Worm (Caenorhabditis elegans) whole organism, young adult: ENCODE data around the gene npr-33.

ENCODE experiments used
- B0035.1 ChIP-seq: sonication (generic microtip); optimal IDR thresholded peaks from 2 replicates; lab custom pipeline; 2016; ENCODE audit warnings: missing genetic modification characterization, mild to moderate bottlenecking, missing compliant biosample characterization, missing genotype, missing genetic modification reagents
- B0261.1 ChIP-seq: sonication (generic microtip); optimal IDR thresholded peaks from 2 replicates; lab custom pipeline; 2016; ENCODE audit warnings: mild to moderate bottlenecking, missing genetic modification characterization, moderate library complexity, missing compliant biosample characterization
- F10E7.11 ChIP-seq: sonication (generic microtip); optimal IDR thresholded peaks from 2 replicates; lab custom pipeline; 2017; ENCODE audit warnings: mild to moderate bottlenecking, missing genetic modification characterization, moderate library complexity, missing compliant biosample characterization
- F33H1.4 ChIP-seq: fragments of 200-800 bp; sonication (Bioruptor generic); IDR thresholded peaks from 2 replicates; pipeline ENCODE4 v1.3.6; 2022; ENCODE audit warnings: missing genetic modification reagents, missing genetic modification characterization, missing compliant biosample characterization
- F52B5.7 ChIP-seq: sonication (generic microtip); optimal IDR thresholded peaks from 2 replicates; lab custom pipeline; 2016; ENCODE audit warnings: mild to moderate bottlenecking, missing genetic modification characterization, missing compliant biosample characterization
- F57A8.1 ChIP-seq: fragments of 200-800 bp; sonication (Bioruptor generic); optimal IDR thresholded peaks from 2 replicates; lab custom pipeline; 2018; ENCODE audit warnings: mild to moderate bottlenecking, missing genetic modification characterization, moderate library complexity, missing compliant biosample characterization
- T26A5.8 ChIP-seq: sonication (generic microtip); optimal IDR thresholded peaks from 2 replicates; lab custom pipeline; 2016; ENCODE audit warnings: missing genetic modification characterization, missing compliant biosample characterization
- Y53G8AR.9 ChIP-seq: fragments of 200-800 bp; sonication (Bioruptor generic); conservative IDR thresholded peaks from 2 replicates; pipeline ENCODE4 v1.3.6; 2022; ENCODE audit warnings: missing genetic modification reagents, missing genetic modification characterization, missing compliant biosample characterization
- ZK185.1 ChIP-seq: sonication (generic microtip); optimal IDR thresholded peaks from 2 replicates; lab custom pipeline; 2016; ENCODE audit warnings: mild to moderate bottlenecking, missing genetic modification characterization, missing compliant biosample characterization; ENCODE audit not compliant: poor library complexity, severe bottlenecking
- athp-1 ChIP-seq: sonication (generic microtip); optimal IDR thresholded peaks from 2 replicates; lab custom pipeline; 2017; ENCODE audit warnings: mild to moderate bottlenecking, missing genetic modification characterization, missing compliant biosample characterization
- bed-2 ChIP-seq: fragments of 200-800 bp; sonication (Bioruptor generic); IDR thresholded peaks from 2 replicates; pipeline ENCODE4 v1.3.6; 2022; ENCODE audit warnings: missing genetic modification reagents, missing genetic modification characterization, missing compliant biosample characterization
- chd-7 ChIP-seq: sonication (generic microtip); optimal IDR thresholded peaks from 2 replicates; lab custom pipeline; 2016; ENCODE audit warnings: mild to moderate bottlenecking, missing genetic modification characterization, moderate library complexity, missing compliant biosample characterization
- egrh-3 ChIP-seq: fragments of 200-800 bp; sonication (Bioruptor generic); IDR thresholded peaks from 2 replicates; pipeline ENCODE4 v1.3.6; 2022; ENCODE audit warnings: missing genetic modification reagents, missing genetic modification characterization, missing compliant biosample characterization
- hrde-1 ChIP-seq: sonication (generic microtip); optimal IDR thresholded peaks from 2 replicates; lab custom pipeline; 2016; ENCODE audit warnings: missing genetic modification characterization, mild to moderate bottlenecking, missing compliant biosample characterization, moderate library complexity, missing genotype, missing genetic modification reagents, borderline replicate concordance
- let-607 ChIP-seq, 2 experiments: fragments of 200-800 bp in 1 of 2; sonication (Bioruptor generic) in 1 of 2; sonication (generic microtip) in 1 of 2; optimal IDR thresholded peaks; 2 replicates each; lab custom pipeline; 2016 to 2018; ENCODE audit warnings: mild to moderate bottlenecking in 2 of 2, missing compliant biosample characterization in 2 of 2, missing genetic modification characterization in 2 of 2, moderate library complexity in 2 of 2, missing genotype in 1 of 2
- lin-26 ChIP-seq: fragments of 200-800 bp; sonication (Bioruptor generic); IDR thresholded peaks from 2 replicates; pipeline ENCODE4 v1.3.6; 2022; ENCODE audit warnings: missing genetic modification reagents, missing genetic modification characterization, missing compliant biosample characterization
- madf-10 ChIP-seq: sonication (generic microtip); optimal IDR thresholded peaks from 2 replicates; lab custom pipeline; 2016; ENCODE audit warnings: mild to moderate bottlenecking, missing genetic modification characterization, missing compliant biosample characterization
- madf-8 ChIP-seq: fragments of 200-800 bp; sonication (Bioruptor generic); conservative IDR thresholded peaks from 2 replicates; pipeline ENCODE4 v1.3.6; 2022; ENCODE audit warnings: missing genetic modification reagents, missing genetic modification characterization, missing compliant biosample characterization
- mxl-1 ChIP-seq: sonication (generic microtip); optimal IDR thresholded peaks from 2 replicates; lab custom pipeline; 2016; ENCODE audit warnings: missing genetic modification characterization, missing compliant biosample characterization
- nfyb-1 ChIP-seq: fragments of 200-800 bp; sonication (Bioruptor generic); IDR thresholded peaks from 2 replicates; pipeline ENCODE4 v1.3.6; 2022; ENCODE audit warnings: missing genetic modification reagents, missing genetic modification characterization, missing compliant biosample characterization
- nhr-120 ChIP-seq: fragments of 200-800 bp; sonication (Bioruptor generic); IDR thresholded peaks from 2 replicates; pipeline ENCODE4 v1.3.6; 2022; ENCODE audit warnings: missing genetic modification characterization, missing compliant biosample characterization
- nhr-179 ChIP-seq: sonication (generic microtip); optimal IDR thresholded peaks from 2 replicates; lab custom pipeline; 2016; ENCODE audit warnings: mild to moderate bottlenecking, missing genetic modification characterization, missing compliant biosample characterization
- nhr-80 ChIP-seq: sonication (generic microtip); optimal IDR thresholded peaks from 2 replicates; lab custom pipeline; 2016; ENCODE audit warnings: missing genetic modification characterization, missing compliant biosample characterization
- pha-4 ChIP-seq: fragments of 150-350 bp; sonication (generic microtip); optimal IDR thresholded peaks from 2 replicates; lab custom pipeline; 2014; ENCODE audit warnings: missing biosample characterization, missing genetic modification reagents, missing genetic modification characterization
- snpc-1.3 ChIP-seq: sonication (generic microtip); optimal IDR thresholded peaks from 2 replicates; lab custom pipeline; 2017; ENCODE audit warnings: missing genetic modification characterization, mild to moderate bottlenecking, missing compliant biosample characterization, antibody characterized with exemption, moderate library complexity, missing genotype, missing genetic modification reagents; ENCODE audit not compliant: insufficient read depth
- snpc-4 ChIP-seq, 5 experiments: fragments of 150-350 bp in 1 of 5; sonication (generic microtip) in 4 of 5; optimal IDR thresholded peaks; 2 replicates each; lab custom pipeline; 2014 to 2018; ENCODE audit warnings: missing genetic modification characterization in 5 of 5, missing biosample characterization in 3 of 5, antibody characterized with exemption in 2 of 5, mild to moderate bottlenecking in 2 of 5, missing compliant biosample characterization in 2 of 5, missing genotype in 2 of 5, moderate library complexity in 2 of 5, missing genetic modification reagents in 1 of 5
- zfh-2 ChIP-seq: fragments of 200-800 bp; sonication (Bioruptor generic); conservative IDR thresholded peaks from 2 replicates; pipeline ENCODE4 v1.3.6; 2022; ENCODE audit warnings: missing genetic modification reagents, missing genetic modification characterization, missing compliant biosample characterization
- zim-3 ChIP-seq: sonication (generic microtip); optimal IDR thresholded peaks from 2 replicates; lab custom pipeline; 2017; ENCODE audit warnings: mild to moderate bottlenecking, missing genetic modification characterization, moderate library complexity, missing compliant biosample characterization
- ztf-3 ChIP-seq: fragments of 200-800 bp; sonication (Bioruptor generic); optimal IDR thresholded peaks from 2 replicates; lab custom pipeline; 2018; ENCODE audit warnings: mild to moderate bottlenecking, missing genetic modification characterization, missing compliant biosample characterization
- ztf-6 ChIP-seq: fragments of 200-800 bp; sonication (Bioruptor generic); IDR thresholded peaks from 2 replicates; pipeline ENCODE4 v1.3.6; 2022; ENCODE audit warnings: missing genetic modification reagents, missing genetic modification characterization, missing compliant biosample characterization

The npr-33 gene

ce11 chrX:15901214-15901613 lies 9.2 kb upstream of the npr-33 start:
- no peak for TF ChIP-seq snpc-4 (GFP tag; optimal IDR thresholded peaks at IDR 0.05; lab: Kevin White, UChicago)
- peak in 2 of 4 experiments; percentile 27 to 75 for TF ChIP-seq snpc-4 (tag; optimal IDR thresholded peaks at IDR 0.05; lab: Kevin White, UChicago)
- TF ChIP-seq B0261.1 (tag; lab: Kevin White, UChicago): no peak
- peak; percentile 70; the same call in 1 of the 2 replicates for TF ChIP-seq zfh-2 (GFP tag; lab: Robert Waterston, UW)
- TF ChIP-seq nhr-179 (tag; lab: Kevin White, UChicago): no peak
- no peak for TF ChIP-seq ztf-6 (GFP tag; lab: Robert Waterston, UW)

- TF ChIP-seq B0035.1 (tag; lab: Kevin White, UChicago): no peak
- no peak for TF ChIP-seq T26A5.8 (tag; lab: Kevin White, UChicago)
- TF ChIP-seq bed-2 (GFP tag; lab: Robert Waterston, UW): no peak
- TF ChIP-seq chd-7 (tag; lab: Kevin White, UChicago): no peak
- no peak for TF ChIP-seq nfyb-1 (GFP tag; lab: Robert Waterston, UW)
- no peak for TF ChIP-seq F57A8.1 (GFP tag; lab: Kevin White, UChicago)
- no peak for TF ChIP-seq madf-10 (tag; lab: Kevin White, UChicago)
- TF ChIP-seq madf-8: no peak
- TF ChIP-seq, all 124 proteins: peak for 0
Measured at ce11 chrX:15902835-15903234, 7.6 kb upstream of the npr-33 start.

DNA sequence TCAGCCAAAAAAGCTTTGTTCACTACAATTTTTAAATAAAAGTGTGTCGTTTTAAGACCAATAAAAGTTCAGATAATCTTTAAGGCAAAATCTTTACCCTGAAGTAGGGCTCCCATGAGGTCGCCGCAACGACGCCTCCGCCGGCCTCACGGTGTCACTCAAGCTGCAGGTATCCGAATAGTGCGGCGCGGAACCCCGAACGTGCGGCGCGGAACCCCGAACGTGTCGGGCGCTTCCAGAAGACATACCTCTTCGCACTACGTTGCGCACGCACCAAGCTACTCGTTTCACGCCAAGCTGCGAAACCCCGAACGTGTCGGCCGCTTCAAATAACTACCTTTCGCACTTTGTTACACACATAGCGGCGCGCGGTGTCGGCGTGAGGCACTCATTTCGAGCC lies 2.4 kb downstream of the npr-33 start:
- TF ChIP-seq egrh-3 (GFP tag; lab: Robert Waterston, UW): peak; percentile 53; the same call in 1 of the 2 replicates
- no peak for TF ChIP-seq ztf-3 (GFP tag; lab: Kevin White, UChicago)
- no peak for TF ChIP-seq nhr-179 (tag; lab: Kevin White, UChicago)
- peak; percentile 5 for TF ChIP-seq zim-3 (tag; lab: Kevin White, UChicago)
- TF ChIP-seq nhr-80 (tag; lab: Kevin White, UChicago): no peak
- no peak for TF ChIP-seq lin-26 (GFP tag; lab: Robert Waterston, UW)
- peak; percentile 84 for TF ChIP-seq zfh-2 (GFP tag; lab: Robert Waterston, UW)
- no peak for TF ChIP-seq F52B5.7 (tag; lab: Kevin White, UChicago)
- no peak for TF ChIP-seq snpc-1.3 (tag; lab: Kevin White, UChicago)
- no peak for TF ChIP-seq hrde-1 (tag; lab: Kevin White, UChicago)

DNA sequence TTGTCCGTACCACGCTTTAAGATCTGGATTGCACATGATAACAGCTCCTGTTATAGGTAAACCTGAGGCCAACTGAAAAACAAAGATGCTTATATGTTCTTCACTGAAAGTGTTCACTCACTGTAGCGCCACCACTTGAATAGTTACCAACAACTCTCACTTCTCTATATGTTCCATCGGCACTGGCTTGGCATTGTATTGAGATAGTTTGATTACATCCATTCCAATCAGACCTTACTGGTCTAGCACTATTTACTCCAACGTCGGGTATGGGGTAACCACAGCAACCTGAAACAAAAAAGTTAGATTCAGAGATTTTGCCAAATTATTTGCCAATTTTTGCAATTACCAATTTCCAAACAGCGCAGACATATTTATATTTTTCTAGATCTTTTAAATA lies 5.3 kb downstream of the npr-33 start:
- TF ChIP-seq mxl-1 (no peak), Y53G8AR.9 (GFP tag; lab: Robert Waterston, UW) (no peak), let-607 (tag; optimal IDR thresholded peaks at IDR 0.05; lab: Kevin White, UChicago) (no peak), F33H1.4 (GFP tag; lab: Robert Waterston, UW) (no peak), F10E7.11 (no peak)

DNA sequence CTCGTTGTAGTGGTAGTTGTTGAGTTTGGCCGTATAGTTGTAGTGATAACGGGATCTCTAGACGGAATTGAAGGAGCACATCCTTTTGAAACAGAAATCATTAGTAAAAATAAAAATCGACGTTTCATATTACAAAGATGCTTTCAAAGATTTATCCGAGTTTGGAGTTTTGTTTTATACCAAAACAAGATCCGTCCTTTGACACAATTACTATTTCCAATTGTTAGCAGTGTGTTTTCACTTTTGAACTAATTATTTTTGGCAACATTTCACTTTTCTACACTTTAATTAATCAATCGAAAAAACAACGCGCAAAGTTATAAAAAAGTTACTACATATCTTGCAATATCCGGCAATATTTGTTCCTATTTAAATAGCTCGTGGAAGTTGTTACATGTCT lies 6.6 kb downstream of the npr-33 start, which contains the start of the genes F31B9.4 and F31B9.2:
F31B9.4 (minus strand) TSS at position 101 of the 400 bp plus-strand sequence.
F31B9.2 (plus strand) TSS at position 368 of the 400 bp plus-strand sequence.
- no peak for TF ChIP-seq athp-1 (tag; lab: Kevin White, UChicago)
- no peak for TF ChIP-seq pha-4
- no peak for TF ChIP-seq nhr-120 (GFP tag; lab: Robert Waterston, UW)
- no peak for TF ChIP-seq ztf-6 (GFP tag; lab: Robert Waterston, UW)
- no peak for TF ChIP-seq ZK185.1 (tag; lab: Kevin White, UChicago)
